Worm (Caenorhabditis elegans): ENCODE data around the gene srx-76.

DNA sequence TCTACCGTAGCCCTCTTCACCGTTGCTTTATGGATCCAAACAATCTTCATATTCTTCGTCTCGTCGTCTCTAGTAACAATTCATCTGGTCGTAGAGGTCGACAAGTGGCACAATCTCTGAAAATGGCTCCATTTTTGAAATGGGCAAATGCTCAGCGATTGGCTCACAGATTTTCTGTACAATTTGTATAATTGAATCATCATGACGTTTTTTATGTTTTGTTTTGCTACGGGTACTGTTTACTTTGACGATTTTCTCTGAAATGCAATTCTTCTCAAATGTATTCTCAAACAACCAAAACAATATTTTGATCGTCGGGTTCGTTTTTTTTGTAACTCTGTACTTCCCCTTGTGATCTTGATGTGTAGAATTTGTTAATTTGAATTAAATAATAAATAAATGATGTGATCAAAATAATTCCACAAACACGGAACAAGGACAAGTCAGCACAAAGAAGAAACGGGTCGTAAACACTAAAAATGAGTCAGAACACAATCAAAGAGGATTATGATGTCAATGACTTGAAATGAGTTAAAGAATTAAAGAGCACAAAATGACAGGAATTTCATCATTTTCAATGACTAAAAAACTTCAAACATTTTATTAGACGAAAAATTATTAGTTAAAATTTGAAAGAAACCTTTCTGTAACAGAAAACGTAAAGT lies 29.6 kb upstream of the srx-76 start:
- TF ChIP-seq tbx-2 (tag; optimal IDR thresholded peaks at IDR 0.05) (no peak), lin-15B (tag; optimal IDR thresholded peaks at IDR 0.05) (no peak), sptf-1 (tag; optimal IDR thresholded peaks at IDR 0.05) (no peak), lin-13 (GFP tag; optimal IDR thresholded peaks at IDR 0.05) (no peak), nhr-77 (tag; optimal IDR thresholded peaks at IDR 0.05) (no peak), egl-27 (tag; optimal IDR thresholded peaks at IDR 0.05) (no peak)
